Worm (Caenorhabditis elegans) whole organism, midembryonic: Measurements from ENCODE around the gene clec-36.

Experiments used
- flt-1 ChIP-seq: fragments of 200-800 bp; sonication (Bioruptor generic); IDR thresholded peaks from 2 replicates; pipeline ENCODE4 v1.3.6; 2022; ENCODE audit warnings: missing genetic modification characterization, missing compliant biosample characterization
- med-1 ChIP-seq: sonication (generic microtip); optimal IDR thresholded peaks from 2 replicates; lab custom pipeline; 2017; ENCODE audit warnings: missing genetic modification characterization, mild to moderate bottlenecking, missing compliant biosample characterization, antibody characterized with exemption, missing genetic modification reagents; ENCODE audit not compliant: insufficient read depth
- ref-1 ChIP-seq: fragments of 200-800 bp; sonication (Bioruptor generic); conservative IDR thresholded peaks from 2 replicates; pipeline ENCODE4 v1.3.6; 2022; ENCODE audit warnings: missing genetic modification reagents, missing genetic modification characterization, missing compliant biosample characterization
- ztf-29 ChIP-seq: fragments of 200-800 bp; sonication (Bioruptor generic); IDR thresholded peaks from 2 replicates; pipeline ENCODE4 v1.3.6; 2022; ENCODE audit warnings: missing genetic modification reagents, missing genetic modification characterization, missing compliant biosample characterization

DNA sequence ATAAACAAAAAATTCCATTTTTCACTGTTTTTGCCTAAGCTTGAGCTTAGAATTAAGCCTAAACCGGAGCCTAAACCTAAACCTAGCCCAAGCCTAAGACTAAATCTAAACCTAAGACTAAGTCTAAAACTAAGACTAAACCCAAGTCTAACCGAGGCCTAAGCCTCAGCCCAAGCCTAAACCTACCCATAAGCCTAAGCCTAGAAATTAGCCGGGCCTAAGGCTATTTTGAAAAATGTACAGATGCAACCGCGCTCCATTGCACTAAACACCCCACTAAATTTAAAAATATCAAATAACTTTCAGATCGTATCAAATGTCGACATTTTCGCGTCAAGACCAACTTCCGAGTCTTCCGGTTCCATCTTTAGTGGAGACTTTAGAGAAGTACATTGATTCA lies 33.1 kb downstream of the clec-36 start, which contains the start of gene T20B3.1:
- no peak for TF ChIP-seq med-1 (GFP tag; lab: Kevin White, UChicago)
- no peak for TF ChIP-seq ref-1 (GFP tag; lab: Robert Waterston, UW)
- no peak for TF ChIP-seq ztf-29 (GFP tag; lab: Robert Waterston, UW)
- no peak for TF ChIP-seq flt-1 (GFP tag; lab: Robert Waterston, UW)
